Worm (Caenorhabditis elegans) whole organism, L4/young adult: ENCODE measurements around the gene sup-1.
A peak's percentile ranks its signal among the peaks of the same experiment; 100 is the strongest.

Experiments used
- W03F9.2 ChIP-seq: fragments of 150-350 bp; optimal IDR thresholded peaks from 2 replicates; lab custom pipeline; 2014; ENCODE audit warnings: missing biosample characterization, missing genetic modification characterization
- dao-5 ChIP-seq: sonication (generic microtip); optimal IDR thresholded peaks from 2 replicates; lab custom pipeline; 2016; ENCODE audit warnings: missing genotype, missing genetic modification characterization, moderate library complexity, missing compliant biosample characterization
- him-1 ChIP-seq: sonication (generic microtip); optimal IDR thresholded peaks from 2 replicates; lab custom pipeline; 2016; ENCODE audit warnings: missing genotype, missing genetic modification reagents, missing genetic modification characterization, missing compliant biosample characterization

sup-1 gene

DNA sequence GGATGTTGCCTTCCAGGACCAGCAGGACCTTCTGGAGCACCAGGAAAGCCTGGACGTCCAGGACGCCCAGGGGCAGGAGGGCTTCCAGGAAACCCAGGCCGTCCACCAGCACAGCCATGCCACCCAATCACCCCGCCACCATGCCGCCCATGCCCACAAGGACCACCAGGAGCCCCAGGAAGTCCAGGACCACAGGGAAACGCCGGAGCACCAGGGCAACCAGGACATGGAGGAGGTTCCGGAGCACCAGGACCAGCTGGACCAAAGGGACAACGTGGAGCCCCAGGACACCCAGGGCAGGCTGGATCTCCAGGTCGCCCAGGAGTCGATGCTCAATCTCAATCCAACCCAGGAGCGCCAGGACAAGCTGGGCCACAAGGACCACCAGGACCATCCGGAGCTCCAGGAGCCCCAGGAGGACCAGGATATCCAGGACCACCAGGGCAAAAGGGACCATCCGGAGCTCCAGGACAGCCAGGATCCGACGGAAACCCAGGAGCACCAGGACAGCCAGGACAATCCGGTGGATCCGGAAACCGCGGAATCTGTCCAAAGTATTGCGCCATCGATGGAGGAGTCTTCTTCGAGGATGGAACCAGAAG lies 32.9 kb downstream of the sup-1 start:
- TF ChIP-seq dao-5 (tag; lab: Kevin White, UChicago) (no peak), him-1 (tag; lab: Kevin White, UChicago) (no peak), W03F9.2 (no peak)

DNA sequence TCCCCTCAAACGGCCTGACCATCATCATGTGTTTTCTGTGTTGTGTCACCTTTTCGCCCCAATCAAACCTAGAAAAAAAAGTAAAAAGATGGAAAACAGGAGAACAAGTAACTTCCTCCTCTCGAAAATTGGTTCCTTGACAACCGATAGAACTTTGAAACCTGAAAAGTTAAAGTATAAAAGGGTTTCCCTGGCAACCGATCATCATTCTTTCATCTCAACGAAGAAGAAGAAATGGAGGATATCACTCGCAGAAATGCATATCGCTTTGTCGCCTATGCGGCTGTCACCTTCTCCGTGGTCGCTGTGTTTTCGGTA lies 33.7 kb downstream of the sup-1 start, which contains the start of gene col-95:
Gene col-95 (plus strand): TSS at position 219 of the 318 bp plus-strand sequence.
- TF ChIP-seq dao-5 (tag; lab: Kevin White, UChicago) = no peak
- TF ChIP-seq him-1 (tag; lab: Kevin White, UChicago) = no peak

DNA sequence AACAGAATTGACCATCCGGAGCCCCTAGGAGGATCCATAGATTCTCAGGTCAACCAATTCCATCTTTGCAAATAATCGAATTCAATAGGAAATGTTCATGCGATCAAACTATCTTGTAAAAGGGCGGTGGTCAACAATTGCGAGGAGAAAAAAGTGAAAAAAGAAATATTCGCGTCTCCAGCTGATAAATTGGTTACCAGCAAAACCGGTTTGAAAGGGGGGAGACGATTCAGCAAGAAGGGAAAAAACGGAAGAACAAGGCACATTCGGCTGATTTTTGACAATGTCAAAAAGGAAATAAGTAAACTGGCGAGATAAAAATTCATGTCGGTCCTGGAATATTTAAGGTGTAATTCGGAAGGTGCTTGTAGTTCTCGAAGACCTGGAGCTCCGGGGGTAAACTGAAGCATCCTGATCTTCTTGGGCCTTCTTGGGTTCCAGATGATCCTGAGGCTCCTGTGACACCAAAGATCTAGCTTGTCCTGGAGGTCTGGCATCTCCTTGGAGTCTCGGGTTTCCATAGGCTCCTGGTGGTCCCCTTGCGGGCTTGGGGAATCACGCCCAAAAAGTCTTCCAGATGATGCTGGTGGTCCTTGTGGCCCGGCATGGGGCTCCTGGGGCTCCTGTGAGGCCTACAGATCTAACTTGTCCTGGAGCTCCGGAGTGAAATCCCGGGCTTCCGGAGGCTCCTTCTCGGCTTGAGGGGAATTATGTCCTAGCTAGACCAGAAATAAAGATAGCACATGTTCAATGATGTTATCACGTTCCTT lies 34.2 kb downstream of the sup-1 start:
- TF ChIP-seq dao-5 (tag; lab: Kevin White, UChicago) (no peak), W03F9.2 (no peak), him-1 (tag; lab: Kevin White, UChicago) (no peak)

ce11 chrIII:11701863-11702262 lies 35.6 kb downstream of the sup-1 start:
- no peak for TF ChIP-seq him-1 (tag; lab: Kevin White, UChicago)
- no peak for TF ChIP-seq dao-5 (tag; lab: Kevin White, UChicago)
- no peak for TF ChIP-seq W03F9.2

ce11 chrIII:11699959-11700358 lies 37.5 kb downstream of the sup-1 start, which contains the start of gene pqn-84:
pqn-84 (plus strand) TSS chrIII:11700259.
- TF ChIP-seq him-1 (tag; lab: Kevin White, UChicago) (no peak), dao-5 (tag; lab: Kevin White, UChicago) (no peak), W03F9.2 (no peak)

DNA sequence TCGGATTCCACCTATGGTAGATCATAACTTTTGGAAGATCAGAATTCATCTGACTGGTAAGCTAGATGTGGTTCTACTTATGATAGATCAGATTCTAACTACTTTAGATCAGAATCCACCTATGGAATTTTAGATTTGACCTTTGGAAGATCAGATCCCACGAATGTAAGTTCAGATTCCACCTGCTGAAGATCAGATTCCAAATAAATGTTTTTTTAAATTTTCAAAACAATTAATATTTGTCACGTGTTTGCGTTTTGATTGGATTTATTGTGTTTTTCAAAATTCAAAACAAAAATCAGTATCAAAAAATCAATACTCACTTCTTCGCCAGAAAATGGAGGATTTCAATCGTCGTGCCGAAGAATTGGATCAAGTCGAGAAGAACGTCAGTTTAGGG lies 38.9 kb downstream of the sup-1 start, which contains the start of gene Y41C4A.7:
Gene Y41C4A.7 (plus strand): TSS at position 301 of the 400 bp plus-strand sequence.
- TF ChIP-seq dao-5 (tag; lab: Kevin White, UChicago) = no peak
- TF ChIP-seq W03F9.2 = no peak
- no peak for TF ChIP-seq him-1 (tag; lab: Kevin White, UChicago)

- TF ChIP-seq W03F9.2 = no peak
- TF ChIP-seq him-1 (tag; lab: Kevin White, UChicago) = no peak
- no peak for TF ChIP-seq dao-5 (tag; lab: Kevin White, UChicago)
Observed at ce11 chrIII:11696273-11696672, 41.2 kb downstream of the sup-1 start, which contains the start of gene Y41C4A.6. Y41C4A.6 (plus strand) TSS chrIII:11696573.

ce11 chrIII:11694975-11695374 lies 42.5 kb downstream of the sup-1 start, which contains the start of gene Y41C4A.22:
Y41C4A.22 (plus strand) TSS chrIII:11695275.
- TF ChIP-seq dao-5 (tag; lab: Kevin White, UChicago) = no peak
- no peak for TF ChIP-seq him-1 (tag; lab: Kevin White, UChicago)
- no peak for TF ChIP-seq W03F9.2

- TF ChIP-seq dao-5 (tag; lab: Kevin White, UChicago) = no peak
- no peak for TF ChIP-seq him-1 (tag; lab: Kevin White, UChicago)
- no peak for TF ChIP-seq W03F9.2
Observed at ce11 chrIII:11694506-11694947, 42.9 kb downstream of the sup-1 start.

- TF ChIP-seq W03F9.2 = no peak
- no peak for TF ChIP-seq dao-5 (tag; lab: Kevin White, UChicago)
- TF ChIP-seq him-1 (tag; lab: Kevin White, UChicago) = no peak
Observed at ce11 chrIII:11692380-11692779, 45.0 kb downstream of the sup-1 start.

DNA sequence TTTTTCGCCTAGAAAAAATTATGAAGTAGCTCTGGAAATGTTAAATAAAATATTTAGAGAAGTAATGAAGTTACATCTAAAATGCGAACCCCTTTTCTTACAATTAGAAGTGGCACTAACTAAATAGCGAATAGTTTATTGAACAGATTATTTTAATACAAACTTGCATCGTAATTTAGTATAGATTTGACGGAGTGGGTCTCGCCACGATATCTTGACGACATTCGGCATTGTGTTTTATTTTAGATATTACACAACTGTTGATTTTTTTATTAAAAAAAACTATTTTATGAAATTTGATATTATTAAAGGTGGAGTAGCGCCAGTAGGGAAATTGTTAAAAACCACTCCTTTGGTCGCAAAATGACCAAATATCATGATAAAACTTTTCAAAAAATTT lies 47.5 kb downstream of the sup-1 start:
- TF ChIP-seq him-1 (tag; lab: Kevin White, UChicago) (no peak), dao-5 (tag; lab: Kevin White, UChicago) (no peak), W03F9.2 (no peak)

ce11 chrIII:11689303-11689702 lies 48.1 kb downstream of the sup-1 start:
- TF ChIP-seq W03F9.2 (peak; percentile 48), dao-5 (tag; lab: Kevin White, UChicago) (no peak), him-1 (tag; lab: Kevin White, UChicago) (no peak)

ce11 chrIII:11684770-11685169 lies 52.7 kb downstream of the sup-1 start:
- TF ChIP-seq dao-5 (tag; lab: Kevin White, UChicago) (no peak), W03F9.2 (no peak), him-1 (tag; lab: Kevin White, UChicago) (no peak)

ce11 chrIII:11683790-11684189 lies 53.6 kb downstream of the sup-1 start:
- no peak for TF ChIP-seq him-1 (tag; lab: Kevin White, UChicago)
- TF ChIP-seq W03F9.2 = no peak
- no peak for TF ChIP-seq dao-5 (tag; lab: Kevin White, UChicago)
